Worm (Caenorhabditis elegans) whole organism, L1 larva: ENCODE data around the gene psf-1.

ENCODE experiments used
- fos-1 ChIP-seq: fragments of 150-350 bp; optimal IDR thresholded peaks from 2 replicates; lab custom pipeline; 2014; ENCODE audit warnings: missing biosample characterization, missing genetic modification characterization
- lsy-2 ChIP-seq, 2 experiments: fragments of 150-350 bp; optimal IDR thresholded peaks; 2 replicates each; lab custom pipeline; 2014; ENCODE audit warnings: missing biosample characterization in 2 of 2, missing genetic modification characterization in 2 of 2

DNA sequence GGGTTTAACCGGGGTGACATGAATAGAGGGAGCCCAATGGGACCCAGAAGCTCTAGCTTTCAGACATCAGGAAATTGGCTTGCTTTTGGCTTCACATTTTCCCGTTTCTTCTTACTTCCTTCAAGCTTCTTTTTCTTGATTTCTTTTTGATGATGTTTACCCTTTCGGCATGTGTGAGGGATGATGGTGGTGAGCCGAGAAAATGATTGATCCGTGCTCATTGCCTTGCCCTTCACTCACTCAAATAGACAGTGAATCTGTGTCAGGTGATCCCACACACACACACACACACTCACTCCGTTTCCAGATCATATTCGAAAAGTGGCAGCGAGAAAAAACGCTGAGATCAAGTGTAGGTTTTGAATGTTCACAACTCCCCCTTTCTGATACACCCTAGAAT, 26.2 kb downstream of the psf-1 start:
- TF ChIP-seq lsy-2 (tag; optimal IDR thresholded peaks at IDR 0.05; lab: Kevin White, UChicago) = no peak
- TF ChIP-seq fos-1 (tag; lab: Kevin White, UChicago) = no peak
